Worm (Caenorhabditis elegans) whole organism, mixed stage, embryonic: ENCODE results near the gene F58E6.5.

Experiments used
- ham-2 ChIP-seq: fragments of 200-800 bp; sonication (Bioruptor generic); optimal IDR thresholded peaks from 2 replicates; lab custom pipeline; 2018; ENCODE audit warnings: mild to moderate bottlenecking, missing genetic modification characterization, missing compliant biosample characterization
- lsy-2 ChIP-seq: fragments of 150-350 bp; optimal IDR thresholded peaks from 2 replicates; lab custom pipeline; 2014; ENCODE audit warnings: missing biosample characterization, missing genetic modification characterization
- nhr-12 ChIP-seq: fragments of 150-350 bp; optimal IDR thresholded peaks from 2 replicates; lab custom pipeline; 2014; ENCODE audit warnings: missing biosample characterization, missing genetic modification characterization
- nhr-76 ChIP-seq: sonication (generic microtip); optimal IDR thresholded peaks from 2 replicates; lab custom pipeline; 2017; ENCODE audit warnings: missing biosample characterization, missing genetic modification characterization
- snpc-4 ChIP-seq: fragments of 150-350 bp; optimal IDR thresholded peaks from 2 replicates; lab custom pipeline; 2014; ENCODE audit warnings: missing biosample characterization, missing genetic modification characterization
- unc-39 ChIP-seq: fragments of 150-350 bp; optimal IDR thresholded peaks from 2 replicates; lab custom pipeline; 2014; ENCODE audit warnings: missing biosample characterization, missing genetic modification characterization

ce11 chrV:9752918-9753317 is 1.4 kb downstream of the F58E6.5 start, which contains the start of gene F58E6.6:
- TF ChIP-seq nhr-76 (tag; lab: Kevin White, UChicago) (no peak), nhr-12 (no peak), ham-2 (no peak), lsy-2 (no peak), snpc-4 (tag; lab: Kevin White, UChicago) (no peak), unc-39 (tag; lab: Kevin White, UChicago) (no peak)
